Worm (Caenorhabditis elegans) whole organism, early embryonic: ENCODE data around the gene ZK177.3.

ENCODE experiments used
- F13C5.2 ChIP-seq: sonication (generic microtip); optimal IDR thresholded peaks from 2 replicates; lab custom pipeline; 2017; ENCODE audit warnings: mild to moderate bottlenecking, missing genetic modification characterization, inconsistent platforms, missing compliant biosample characterization
- aly-1 ChIP-seq: sonication (generic microtip); optimal IDR thresholded peaks from 2 replicates; lab custom pipeline; 2016; ENCODE audit warnings: missing genetic modification characterization, missing compliant biosample characterization
- ama-1 ChIP-seq: fragments of 150-350 bp; optimal IDR thresholded peaks from 2 replicates; lab custom pipeline; 2014
- ceh-36 ChIP-seq: sonication (generic microtip); optimal IDR thresholded peaks from 2 replicates; lab custom pipeline; 2016; ENCODE audit warnings: missing genetic modification characterization, inconsistent platforms, missing compliant biosample characterization
- flt-1 ChIP-seq: fragments of 200-800 bp; sonication (Bioruptor generic); IDR thresholded peaks from 2 replicates; pipeline ENCODE4 v1.3.6; 2022; ENCODE audit warnings: missing genetic modification characterization, missing compliant biosample characterization
- hmbx-1 ChIP-seq: sonication (generic microtip); optimal IDR thresholded peaks from 2 replicates; lab custom pipeline; 2016; ENCODE audit warnings: mild to moderate bottlenecking, missing genetic modification characterization, missing compliant biosample characterization
- pes-1 ChIP-seq: fragments of 200-800 bp; sonication (Bioruptor generic); IDR thresholded peaks from 2 replicates; pipeline ENCODE4 v1.3.6; 2022; ENCODE audit warnings: missing genetic modification reagents, missing genetic modification characterization, missing compliant biosample characterization
- scrt-1 ChIP-seq: fragments of 200-800 bp; sonication (Bioruptor generic); IDR thresholded peaks from 2 replicates; pipeline ENCODE4 v1.3.6; 2022; ENCODE audit warnings: missing genetic modification characterization, missing compliant biosample characterization
- tbx-11 ChIP-seq: fragments of 200-800 bp; sonication (Bioruptor generic); IDR thresholded peaks from 2 replicates; pipeline ENCODE4 v1.3.6; 2022; ENCODE audit warnings: missing genetic modification characterization, missing compliant biosample characterization
- tbx-37 ChIP-seq: fragments of 200-800 bp; sonication (Bioruptor generic); conservative IDR thresholded peaks from 2 replicates; pipeline ENCODE4 v1.3.6; 2022; ENCODE audit warnings: missing genetic modification reagents, missing genetic modification characterization, missing compliant biosample characterization

DNA sequence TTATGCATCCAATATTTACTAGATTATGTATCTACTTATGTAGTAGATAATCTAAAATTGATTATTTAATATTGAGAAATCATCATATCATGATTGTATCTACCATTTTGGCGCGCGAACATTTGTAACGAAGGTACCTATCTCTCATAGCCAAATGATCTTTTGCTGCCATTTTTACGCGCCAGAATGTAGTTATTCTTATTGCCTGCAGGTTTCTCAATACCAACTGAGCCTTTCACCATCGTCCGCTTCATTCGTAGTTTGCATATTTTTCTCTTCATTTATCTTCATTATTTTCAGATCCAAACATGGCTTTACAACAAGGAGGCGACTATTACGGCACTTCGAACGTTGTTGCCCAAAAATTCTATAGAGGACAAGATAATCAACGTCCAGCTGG is 12.2 kb downstream of the ZK177.3 start, which contains the start of gene ZK177.1:
- TF ChIP-seq ceh-36 (tag; lab: Kevin White, UChicago) (no peak), pes-1 (GFP tag; lab: Robert Waterston, UW) (no peak), ama-1 (lab: Kevin White, UChicago) (no peak), tbx-11 (GFP tag; lab: Robert Waterston, UW) (no peak), flt-1 (GFP tag; lab: Robert Waterston, UW) (no peak), hmbx-1 (tag; lab: Kevin White, UChicago) (no peak), tbx-37 (GFP tag; lab: Robert Waterston, UW) (no peak), scrt-1 (GFP tag; lab: Robert Waterston, UW) (no peak), F13C5.2 (tag; lab: Kevin White, UChicago) (no peak), aly-1 (tag; lab: Kevin White, UChicago) (no peak)
